Fruit fly (Drosophila melanogaster) whole organism, embryonic: ENCODE data around the gene CG15382.

ENCODE experiments used
- Antp ChIP-seq: fragments of 200-800 bp; sonication (Bioruptor generic); optimal IDR thresholded peaks from 3 replicates; lab custom pipeline; 2016; ENCODE audit warnings: missing biosample characterization, missing genetic modification characterization
- Atf6 ChIP-seq: fragments of 200-800 bp; sonication (Bioruptor generic); IDR thresholded peaks from 2 replicates; pipeline ENCODE4 v1.3.6; 2022; ENCODE audit warnings: missing biosample characterization, missing genetic modification characterization
- CG10147 ChIP-seq: fragments of 200-800 bp; sonication (Bioruptor generic); optimal IDR thresholded peaks from 2 replicates; lab custom pipeline; 2019; ENCODE audit warnings: missing biosample characterization, mild to moderate bottlenecking, missing genetic modification characterization, moderate library complexity
- CG10321 ChIP-seq: fragments of 200-800 bp; sonication (Bioruptor generic); IDR thresholded peaks from 2 replicates; pipeline ENCODE4 v1.3.6; 2022; ENCODE audit warnings: missing biosample characterization, missing genetic modification characterization
- CG11695 ChIP-seq: fragments of 200-800 bp; sonication (Bioruptor generic); IDR thresholded peaks from 3 replicates; pipeline ENCODE4 v1.3.6; 2022; ENCODE audit warnings: missing biosample characterization, missing genetic modification characterization
- CG12104 ChIP-seq: fragments of 200-800 bp; sonication (Bioruptor generic); optimal IDR thresholded peaks from 3 replicates; lab custom pipeline; 2016; ENCODE audit warnings: missing biosample characterization, missing genetic modification characterization
- CG12155 ChIP-seq: fragments of 200-800 bp; sonication (Bioruptor generic); optimal IDR thresholded peaks from 3 replicates; lab custom pipeline; 2016; ENCODE audit warnings: missing biosample characterization, missing genetic modification characterization
- CG12236 ChIP-seq: fragments of 200-800 bp; sonication (Bioruptor generic); optimal IDR thresholded peaks from 2 replicates; lab custom pipeline; 2016; ENCODE audit warnings: missing biosample characterization, missing genetic modification characterization
- CG12769 ChIP-seq: fragments of 200-800 bp; sonication (Bioruptor generic); optimal IDR thresholded peaks from 2 replicates; lab custom pipeline; 2019; ENCODE audit warnings: missing biosample characterization, mild to moderate bottlenecking, missing genetic modification characterization, moderate library complexity
- CG13624 ChIP-seq: fragments of 200-800 bp; sonication (Bioruptor generic); optimal IDR thresholded peaks from 2 replicates; lab custom pipeline; 2016; ENCODE audit warnings: missing biosample characterization, missing genetic modification characterization
- CG13894 ChIP-seq: fragments of 200-800 bp; sonication (Bioruptor generic); optimal IDR thresholded peaks from 3 replicates; lab custom pipeline; 2018; ENCODE audit warnings: missing biosample characterization, mild to moderate bottlenecking, missing genetic modification characterization, moderate library complexity
- CG14965 ChIP-seq: fragments of 200-800 bp; sonication (Bioruptor generic); optimal IDR thresholded peaks from 2 replicates; lab custom pipeline; 2016; ENCODE audit warnings: missing biosample characterization, missing genetic modification characterization, borderline replicate concordance
- CG1603 ChIP-seq: fragments of 200-800 bp; sonication (Bioruptor generic); optimal IDR thresholded peaks from 2 replicates; lab custom pipeline; 2019; ENCODE audit warnings: missing biosample characterization, mild to moderate bottlenecking, missing genetic modification characterization, moderate library complexity
- CG17385 ChIP-seq: fragments of 200-800 bp; sonication (Bioruptor generic); optimal IDR thresholded peaks from 3 replicates; lab custom pipeline; 2018; ENCODE audit warnings: missing biosample characterization, mild to moderate bottlenecking, missing genetic modification characterization
- CG2120 ChIP-seq: fragments of 200-800 bp; sonication (Bioruptor generic); optimal IDR thresholded peaks from 3 replicates; lab custom pipeline; 2016; ENCODE audit warnings: missing biosample characterization, missing genetic modification characterization
- CG2712 ChIP-seq: fragments of 200-800 bp; optimal IDR thresholded peaks from 3 replicates; lab custom pipeline; 2019; ENCODE audit warnings: missing biosample characterization, mild to moderate bottlenecking, missing genetic modification characterization, moderate library complexity
- CG30020 ChIP-seq: fragments of 200-800 bp; optimal IDR thresholded peaks from 2 replicates; lab custom pipeline; 2019; ENCODE audit warnings: missing biosample characterization, mild to moderate bottlenecking, missing genetic modification characterization, moderate library complexity
- CG42726 ChIP-seq: fragments of 200-800 bp; sonication (Bioruptor generic); IDR thresholded peaks from 2 replicates; pipeline ENCODE4 v1.3.6; 2022; ENCODE audit warnings: missing biosample characterization, missing genetic modification characterization; ENCODE audit not compliant: partially characterized antibody
- CG4424 ChIP-seq: fragments of 200-800 bp; sonication (Bioruptor generic); optimal IDR thresholded peaks from 3 replicates; lab custom pipeline; 2016; ENCODE audit warnings: missing biosample characterization, missing genetic modification characterization
- CG5180 ChIP-seq: fragments of 200-800 bp; sonication (Bioruptor generic); optimal IDR thresholded peaks from 3 replicates; lab custom pipeline; 2017; ENCODE audit warnings: missing biosample characterization, missing genetic modification characterization, mild to moderate bottlenecking, moderate library complexity, missing genetic modification reagents
- CG6791 ChIP-seq: fragments of 200-800 bp; sonication (Bioruptor generic); IDR thresholded peaks from 3 replicates; pipeline ENCODE4 v1.3.6; 2022; ENCODE audit warnings: missing biosample characterization, missing genetic modification characterization; ENCODE audit not compliant: partially characterized antibody
- CG7745 ChIP-seq: fragments of 200-800 bp; sonication (Bioruptor generic); optimal IDR thresholded peaks from 2 replicates; lab custom pipeline; 2018; ENCODE audit warnings: missing biosample characterization, mild to moderate bottlenecking, missing genetic modification characterization, moderate library complexity
- CG7987 ChIP-seq: fragments of 200-800 bp; sonication (Bioruptor generic); optimal IDR thresholded peaks from 2 replicates; lab custom pipeline; 2018; ENCODE audit warnings: missing biosample characterization, mild to moderate bottlenecking, missing genetic modification characterization, moderate library complexity
- CG8478 ChIP-seq: fragments of >200 bp; optimal IDR thresholded peaks from 2 replicates; lab custom pipeline; 2018
- CG9609 ChIP-seq: fragments of 200-800 bp; sonication (Bioruptor generic); optimal IDR thresholded peaks from 3 replicates; lab custom pipeline; 2016; ENCODE audit warnings: missing biosample characterization, missing genetic modification characterization
- CTCF ChIP-seq: fragments of 200-800 bp; sonication (Bioruptor generic); optimal IDR thresholded peaks from 2 replicates; lab custom pipeline; 2017; ENCODE audit warnings: missing biosample characterization, mild to moderate bottlenecking, missing genetic modification characterization, moderate library complexity
- D19B ChIP-seq: fragments of 200-800 bp; sonication (Bioruptor generic); optimal IDR thresholded peaks from 2 replicates; lab custom pipeline; 2017; ENCODE audit warnings: missing biosample characterization, mild to moderate bottlenecking, missing genetic modification characterization
- E2f1 ChIP-seq: fragments of 200-800 bp; sonication (Bioruptor generic); IDR thresholded peaks from 2 replicates; pipeline ENCODE4 v1.3.6; 2022; ENCODE audit warnings: missing biosample characterization, missing genetic modification characterization
- Hey ChIP-seq: fragments of 200-800 bp; sonication (Bioruptor generic); optimal IDR thresholded peaks from 3 replicates; lab custom pipeline; 2018; ENCODE audit warnings: missing biosample characterization, mild to moderate bottlenecking, missing genetic modification characterization
- Hmx ChIP-seq: fragments of 200-800 bp; sonication (Bioruptor generic); optimal IDR thresholded peaks from 2 replicates; lab custom pipeline; 2016; ENCODE audit warnings: missing biosample characterization, missing genetic modification characterization
- NC2β ChIP-seq: fragments of 200-800 bp; sonication (Bioruptor generic); optimal IDR thresholded peaks from 2 replicates; lab custom pipeline; 2016; ENCODE audit warnings: missing biosample characterization, missing genetic modification characterization
- NFAT ChIP-seq: fragments of 200-800 bp; sonication (Bioruptor generic); IDR thresholded peaks from 2 replicates; pipeline ENCODE4 v1.3.6; 2022; ENCODE audit warnings: missing biosample characterization, missing genetic modification characterization
- Nf-YC ChIP-seq: fragments of 200-800 bp; optimal IDR thresholded peaks from 3 replicates; lab custom pipeline; 2019; ENCODE audit warnings: missing biosample characterization, mild to moderate bottlenecking, missing genetic modification characterization, moderate library complexity
- Rfx ChIP-seq: fragments of 200-800 bp; sonication (Bioruptor generic); IDR thresholded peaks from 2 replicates; pipeline ENCODE4 v1.3.6; 2022; ENCODE audit warnings: missing biosample characterization, missing genetic modification characterization
- bab2 ChIP-seq: fragments of 200-800 bp; sonication (Bioruptor generic); optimal IDR thresholded peaks from 2 replicates; lab custom pipeline; 2016; ENCODE audit warnings: missing biosample characterization, missing genetic modification characterization
- bcd ChIP-seq: fragments of 200-800 bp; sonication (Bioruptor generic); optimal IDR thresholded peaks from 2 replicates; lab custom pipeline; 2017; ENCODE audit warnings: missing biosample characterization, mild to moderate bottlenecking, missing genetic modification characterization
- ci ChIP-seq: fragments of 200-800 bp; sonication (Bioruptor generic); IDR thresholded peaks from 3 replicates; pipeline ENCODE4 v1.3.6; 2022; ENCODE audit warnings: missing biosample characterization, missing genetic modification characterization
- corto ChIP-seq: fragments of 200-800 bp; sonication (Bioruptor generic); optimal IDR thresholded peaks from 2 replicates; lab custom pipeline; 2016; ENCODE audit warnings: missing biosample characterization, mild to moderate bottlenecking, missing genetic modification characterization, moderate library complexity
- emc ChIP-seq: fragments of 200-800 bp; sonication (Bioruptor generic); optimal IDR thresholded peaks from 2 replicates; lab custom pipeline; 2016; ENCODE audit warnings: missing biosample characterization, missing genetic modification characterization
- eyg ChIP-seq: fragments of 200-800 bp; sonication (Bioruptor generic); optimal IDR thresholded peaks from 3 replicates; lab custom pipeline; 2016; ENCODE audit warnings: missing biosample characterization, missing genetic modification characterization
- fd3F ChIP-seq: fragments of 200-800 bp; sonication (Bioruptor generic); optimal IDR thresholded peaks from 2 replicates; lab custom pipeline; 2018; ENCODE audit warnings: missing biosample characterization, mild to moderate bottlenecking, missing genetic modification characterization, moderate library complexity
- fru ChIP-seq: fragments of >200 bp; optimal IDR thresholded peaks from 2 replicates; lab custom pipeline; 2017
- gcm2 ChIP-seq: fragments of 200-800 bp; sonication (Bioruptor generic); optimal IDR thresholded peaks from 2 replicates; lab custom pipeline; 2016; ENCODE audit warnings: missing biosample characterization, missing genetic modification characterization
- lab ChIP-seq: fragments of 200-800 bp; sonication (Bioruptor generic); optimal IDR thresholded peaks from 3 replicates; lab custom pipeline; 2017; ENCODE audit warnings: missing biosample characterization, missing genetic modification characterization, mild to moderate bottlenecking, moderate library complexity, missing genetic modification reagents
- lilli ChIP-seq: fragments of 200-800 bp; sonication (Bioruptor generic); optimal IDR thresholded peaks from 3 replicates; lab custom pipeline; 2016; ENCODE audit warnings: missing biosample characterization, missing genetic modification characterization
- mirr ChIP-seq: fragments of 200-800 bp; sonication (Bioruptor generic); optimal IDR thresholded peaks from 3 replicates; lab custom pipeline; 2018; ENCODE audit warnings: missing biosample characterization, mild to moderate bottlenecking, missing genetic modification characterization
- onecut ChIP-seq: fragments of 200-800 bp; sonication (Bioruptor generic); IDR thresholded peaks from 2 replicates; pipeline ENCODE4 v1.3.6; 2022; ENCODE audit warnings: missing biosample characterization, missing genetic modification characterization
- pan ChIP-seq, 4 experiments: fragments of >200 bp in 3 of 4; fragments of 200-800 bp in 1 of 4; sonication (Bioruptor generic) in 1 of 4; optimal IDR thresholded peaks in 3 of 4; IDR thresholded peaks in 1 of 4; 2 replicates each; pipeline versions ENCODE4 v1.3.6 to Lab custom; 2017 to 2022; ENCODE audit warnings: missing biosample characterization in 2 of 4, missing genetic modification characterization in 2 of 4, mixed read lengths in 1 of 4
- phol ChIP-seq: fragments of 200-800 bp; sonication (Bioruptor generic); optimal IDR thresholded peaks from 3 replicates; lab custom pipeline; 2018; ENCODE audit warnings: missing biosample characterization, mild to moderate bottlenecking, missing genetic modification characterization, moderate library complexity
- tio ChIP-seq: fragments of 200-800 bp; sonication (Bioruptor generic); optimal IDR thresholded peaks from 2 replicates; lab custom pipeline; 2017; ENCODE audit warnings: missing biosample characterization, missing genetic modification characterization, inconsistent platforms
- vvl ChIP-seq: fragments of 200-800 bp; sonication (Bioruptor generic); IDR thresholded peaks from 2 replicates; pipeline ENCODE4 v1.3.6; 2022; ENCODE audit warnings: missing biosample characterization, missing genetic modification characterization
- zen ChIP-seq: fragments of 200-800 bp; sonication (Bioruptor generic); optimal IDR thresholded peaks from 3 replicates; lab custom pipeline; 2018; ENCODE audit warnings: missing biosample characterization, mild to moderate bottlenecking, missing genetic modification characterization, moderate library complexity

CG15382 gene

dm6 chr2L:2133009-2133408 is 22.5 kb upstream of the CG15382 start (continued):
- no peak for TF ChIP-seq Nf-YC (tag; lab: Kevin White, UChicago)
- TF ChIP-seq CG8478 (lab: Kevin White, UChicago), result no peak
- no peak for TF ChIP-seq pan (optimal IDR thresholded peaks at IDR 0.05; lab: Kevin White, UChicago)
- TF ChIP-seq pan (GFP tag; optimal IDR thresholded peaks at IDR 0.05 in 1 of 2, IDR thresholded peaks at IDR 0.05 in 1 of 2), result peak in 1 of 2 experiments; percentile 22
- TF ChIP-seq bab2 (GFP tag; lab: Kevin White, UChicago), result no peak
- TF ChIP-seq ci (GFP tag; lab: Robert Waterston, UW), result 0 out of 3 replicates have a peak, but pooled peaks have one; percentile 30
- TF ChIP-seq eyg (GFP tag; lab: Kevin White, UChicago), result no peak
- no peak for TF ChIP-seq CG10321
- no peak for TF ChIP-seq CG10147 (GFP tag; lab: Kevin White, UChicago)
- no peak for TF ChIP-seq tio
- TF ChIP-seq CG2712, result no peak
- no peak for TF ChIP-seq phol (tag; lab: Kevin White, UChicago)
- no peak for TF ChIP-seq CG13894
- no peak for TF ChIP-seq CG12104 (GFP tag; lab: Kevin White, UChicago)
- TF ChIP-seq CG42726 (GFP tag; lab: Robert Waterston, UW), result no peak
- TF ChIP-seq emc (GFP tag; lab: Kevin White, UChicago), result no peak
- no peak for TF ChIP-seq NC2β (GFP tag; lab: Kevin White, UChicago)
- peak; percentile 7 for TF ChIP-seq CG12155 (GFP tag; lab: Kevin White, UChicago)
- peak; percentile 26 for TF ChIP-seq fd3F (GFP tag; lab: Kevin White, UChicago)
- TF ChIP-seq CG30020 (tag; lab: Kevin White, UChicago), result no peak
- no peak for TF ChIP-seq CG5180 (GFP tag; lab: Kevin White, UChicago)
- TF ChIP-seq lilli, result peak; percentile 36
- peak; percentile 64 for TF ChIP-seq CG2120 (GFP tag; lab: Kevin White, UChicago)
- no peak for TF ChIP-seq CTCF (GFP tag; lab: Kevin White, UChicago)
- no peak for TF ChIP-seq gcm2 (GFP tag; lab: Kevin White, UChicago)
- 0 out of 2 replicates have a peak, but pooled peaks have one; percentile 7 for TF ChIP-seq onecut
- 0 out of 2 replicates have a peak, but pooled peaks have one; percentile 15 for TF ChIP-seq vvl
- TF ChIP-seq NFAT (GFP tag; lab: Robert Waterston, UW), result no peak
- no peak for TF ChIP-seq CG7987 (GFP tag; lab: Kevin White, UChicago)
- TF ChIP-seq CG12236 (GFP tag; lab: Kevin White, UChicago), result no peak
- TF ChIP-seq Rfx (GFP tag; lab: Robert Waterston, UW), result peak; percentile 31
- TF ChIP-seq CG17385 (GFP tag; lab: Kevin White, UChicago), result no peak
- TF ChIP-seq zen (tag; lab: Kevin White, UChicago), result no peak
- TF ChIP-seq Hey (tag; lab: Kevin White, UChicago), result no peak
- no peak for TF ChIP-seq Hmx (GFP tag; lab: Kevin White, UChicago)
- TF ChIP-seq CG7745 (tag; lab: Kevin White, UChicago), result no peak
- peak; percentile 9 for TF ChIP-seq bcd
- no peak for TF ChIP-seq E2f1 (GFP tag; lab: Robert Waterston, UW)
- no peak for TF ChIP-seq corto (GFP tag; lab: Kevin White, UChicago)
- TF ChIP-seq CG9609 (GFP tag; lab: Kevin White, UChicago), result no peak
- no peak for TF ChIP-seq CG6791 (GFP tag; lab: Robert Waterston, UW)
- TF ChIP-seq CG1603, result no peak
- TF ChIP-seq CG13624 (GFP tag; lab: Kevin White, UChicago), result peak; percentile 24
- no peak for TF ChIP-seq fru (lab: Kevin White, UChicago)
- 0 out of 3 replicates have a peak, but pooled peaks have one; percentile 31 for TF ChIP-seq CG11695
- peak; percentile 8 for TF ChIP-seq Antp (GFP tag; lab: Kevin White, UChicago)
- TF ChIP-seq CG14965 (GFP tag; lab: Kevin White, UChicago), result no peak
- TF ChIP-seq CG4424 (GFP tag; lab: Kevin White, UChicago), result no peak
- peak; percentile 29 for TF ChIP-seq CG12769
- peak; percentile 32 for TF ChIP-seq mirr (GFP tag; lab: Kevin White, UChicago)
- TF ChIP-seq lab (GFP tag; lab: Kevin White, UChicago), result no peak
- peak; percentile 43; the same call in 1 of the 2 replicates for TF ChIP-seq Atf6
- TF ChIP-seq D19B (GFP tag; lab: Kevin White, UChicago), result no peak
